Worm (Caenorhabditis elegans): ENCODE data around the gene smrc-1.

- TF ChIP-seq egl-27 (tag; optimal IDR thresholded peaks at IDR 0.05) (no peak), ztf-11 (tag; optimal IDR thresholded peaks at IDR 0.05) (no peak), nhr-237 (tag; optimal IDR thresholded peaks at IDR 0.05) (no peak), nhr-12 (tag; optimal IDR thresholded peaks at IDR 0.05) (no peak), ztf-4 (tag; optimal IDR thresholded peaks at IDR 0.05) (no peak), nhr-25 (tag; optimal IDR thresholded peaks at IDR 0.05) (no peak)
These were observed 11.6 kb upstream of the smrc-1 start, which contains the start of gene C16A3.6 for ce11 chrIII:6379129-6379528.
